Worm (Caenorhabditis elegans): ENCODE results near the gene lex-1.

Gene lex-1

ce11 chrIV:12086498-12086897, 7.2 kb downstream of the lex-1 start:
- peak in 1 of 2 experiments; percentile 43 for TF ChIP-seq mdl-1 (tag; optimal IDR thresholded peaks at IDR 0.05)
- TF ChIP-seq nhr-10 (tag; optimal IDR thresholded peaks at IDR 0.05), result no peak
- peak; percentile 71 for TF ChIP-seq unc-130 (GFP tag; optimal IDR thresholded peaks at IDR 0.05)
- peak; percentile 17 for TF ChIP-seq nhr-237 (tag; optimal IDR thresholded peaks at IDR 0.05)
- TF ChIP-seq lin-15B (tag; optimal IDR thresholded peaks at IDR 0.05), result no peak
- TF ChIP-seq daf-12 (tag; optimal IDR thresholded peaks at IDR 0.05), result no peak
- no peak for TF ChIP-seq lin-39 (tag; optimal IDR thresholded peaks at IDR 0.05)
- TF ChIP-seq nhr-11 (tag; optimal IDR thresholded peaks at IDR 0.05), result no peak
- TF ChIP-seq zfp-3 (GFP tag; conservative IDR thresholded peaks at IDR 0.05), result peak; percentile 79; the same call in 1 of the 2 replicates
- TF ChIP-seq unc-62 (GFP tag; optimal IDR thresholded peaks at IDR 0.05 in 1 of 2), result no peak
- no peak for TF ChIP-seq unc-62 (tag; optimal IDR thresholded peaks at IDR 0.05)
- no peak for TF ChIP-seq snpc-4 (tag; optimal IDR thresholded peaks at IDR 0.05)
- TF ChIP-seq lim-7 (GFP tag; IDR thresholded peaks at IDR 0.05), result peak; percentile 93
- no peak for TF ChIP-seq tag-97 (GFP tag; IDR thresholded peaks at IDR 0.05)
- TF ChIP-seq ceh-28 (tag; optimal IDR thresholded peaks at IDR 0.05), result no peak
- peak; percentile 67 for TF ChIP-seq set-16 (GFP tag; IDR thresholded peaks at IDR 0.05)
- peak; percentile 89 for TF ChIP-seq mep-1 (tag; optimal IDR thresholded peaks at IDR 0.05)
- peak; percentile 99 for TF ChIP-seq aha-1 (tag)
- TF ChIP-seq aly-2 (tag; optimal IDR thresholded peaks at IDR 0.05), result peak; percentile 14
- peak; percentile 88 for TF ChIP-seq ztf-7 (tag; optimal IDR thresholded peaks at IDR 0.05)
- peak; percentile 63 for TF ChIP-seq F10B5.3 (tag; optimal IDR thresholded peaks at IDR 0.05)
- TF ChIP-seq lir-3 (tag; optimal IDR thresholded peaks at IDR 0.05), result peak; percentile 71
- peak; percentile 43 for TF ChIP-seq nhr-77 (tag; optimal IDR thresholded peaks at IDR 0.05)
- TF ChIP-seq mxl-3 (GFP tag; optimal IDR thresholded peaks at IDR 0.05), result peak; percentile 84
- TF ChIP-seq vab-7 (GFP tag; IDR thresholded peaks at IDR 0.05), result peak; percentile 95
- peak; percentile 81 for TF ChIP-seq rbr-2 (tag; optimal IDR thresholded peaks at IDR 0.05)
- 0 out of 2 replicates have a peak, but pooled peaks have one; percentile 29 for TF ChIP-seq nhr-41 (GFP tag; IDR thresholded peaks at IDR 0.05)
- peak; percentile 84 for TF ChIP-seq nhr-102 (tag; optimal IDR thresholded peaks at IDR 0.05)
- peak; percentile 88 for TF ChIP-seq gei-8 (GFP tag; optimal IDR thresholded peaks at IDR 0.05)
- TF ChIP-seq ama-1 (optimal IDR thresholded peaks at IDR 0.05), result no peak
- peak; percentile 66 for TF ChIP-seq mxl-2 (GFP tag; conservative IDR thresholded peaks at IDR 0.05)
- TF ChIP-seq ceh-62 (tag; optimal IDR thresholded peaks at IDR 0.05), result no peak
- TF ChIP-seq fkh-10 (GFP tag; optimal IDR thresholded peaks at IDR 0.05), result no peak
- no peak for TF ChIP-seq ztf-11 (tag; optimal IDR thresholded peaks at IDR 0.05)
- TF ChIP-seq mdt-29 (GFP tag; IDR thresholded peaks at IDR 0.05), result peak; percentile 18; the same call in 1 of the 2 replicates
- peak; percentile 55; the same call in 1 of the 2 replicates for TF ChIP-seq daf-19 (GFP tag; conservative IDR thresholded peaks at IDR 0.05)
- TF ChIP-seq hif-1 (tag; optimal IDR thresholded peaks at IDR 0.05), result peak in 1 of 2 experiments; percentile 47
- no peak for TF ChIP-seq ceh-32 (tag; optimal IDR thresholded peaks at IDR 0.05; ENCODE audit: poor library complexity)
- peak; percentile 14 for TF ChIP-seq pqm-1 (tag; optimal IDR thresholded peaks at IDR 0.05)
- peak; percentile 66 for TF ChIP-seq dmd-6 (GFP tag; IDR thresholded peaks at IDR 0.05)
- peak; percentile 92 for TF ChIP-seq snpc-1.2 (GFP tag; IDR thresholded peaks at IDR 0.05)
- no peak for TF ChIP-seq fos-1 (tag; optimal IDR thresholded peaks at IDR 0.05)
- TF ChIP-seq T20F7.1 (GFP tag; optimal IDR thresholded peaks at IDR 0.05), result no peak
- TF ChIP-seq spr-1 (tag; optimal IDR thresholded peaks at IDR 0.05), result peak; percentile 73
- peak; percentile 66 to 85 for TF ChIP-seq daf-16 (GFP tag; optimal IDR thresholded peaks at IDR 0.05)
- peak; percentile 64 for TF ChIP-seq daf-16 (tag; optimal IDR thresholded peaks at IDR 0.05)
- peak; percentile 47 to 91; a peak in 2 of 4 replicates for TF ChIP-seq madf-5 (GFP tag; IDR thresholded peaks at IDR 0.05)
- TF ChIP-seq egl-27 (tag; optimal IDR thresholded peaks at IDR 0.05), result no peak
- TF ChIP-seq duxl-1 (tag; optimal IDR thresholded peaks at IDR 0.05; ENCODE audit: poor library complexity), result no peak
- TF ChIP-seq hlh-11 (tag; optimal IDR thresholded peaks at IDR 0.05), result peak; percentile 70
- TF ChIP-seq zag-1 (tag; optimal IDR thresholded peaks at IDR 0.05), result no peak
- TF ChIP-seq daf-8 (GFP tag; IDR thresholded peaks at IDR 0.05), result peak; percentile 47; the same call in 1 of the 2 replicates
- TF ChIP-seq cey-2 (tag; optimal IDR thresholded peaks at IDR 0.05; ENCODE audit: borderline replicate concordance, insufficient read depth), result no peak
